Worm (Caenorhabditis elegans) whole organism, midembryonic: ENCODE results near the gene T19H12.6.
"Not testable (repeated sequence)": the region's sequence is repeated elsewhere in the genome, so short reads cannot be mapped to it uniquely, and the experiment has no call there.

ENCODE experiments used
- cog-1 ChIP-seq: sonication (generic microtip); optimal IDR thresholded peaks from 2 replicates; lab custom pipeline; 2016; ENCODE audit warnings: missing genetic modification characterization, missing compliant biosample characterization
- ref-1 ChIP-seq: fragments of 200-800 bp; sonication (Bioruptor generic); conservative IDR thresholded peaks from 2 replicates; pipeline ENCODE4 v1.3.6; 2022; ENCODE audit warnings: missing genetic modification reagents, missing genetic modification characterization, missing compliant biosample characterization
- ztf-29 ChIP-seq: fragments of 200-800 bp; sonication (Bioruptor generic); IDR thresholded peaks from 2 replicates; pipeline ENCODE4 v1.3.6; 2022; ENCODE audit warnings: missing genetic modification reagents, missing genetic modification characterization, missing compliant biosample characterization

DNA sequence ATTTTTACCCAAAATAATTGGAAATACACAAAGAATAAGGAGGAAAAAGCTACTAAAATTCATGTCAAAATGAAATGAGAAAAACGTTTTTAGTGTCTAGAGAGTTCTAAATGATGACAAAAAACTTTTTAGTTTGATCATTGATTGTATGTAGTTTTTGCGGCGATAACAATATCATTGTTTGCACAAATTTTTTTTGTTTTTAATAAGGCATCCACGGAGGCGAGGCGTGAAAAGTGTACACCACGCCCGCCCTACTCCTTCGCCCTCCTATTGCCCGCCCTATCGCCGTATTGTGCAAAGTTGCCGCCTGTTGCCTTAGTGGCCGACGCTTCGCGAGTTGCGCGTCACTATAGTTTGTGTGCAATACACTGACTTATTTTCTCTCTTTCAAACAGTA, 22.5 kb upstream of the T19H12.6 start, which contains the start of gene ugt-10:
- not testable (repeated sequence) for TF ChIP-seq ztf-29; ref-1 (GFP tag; lab: Robert Waterston, UW); cog-1 (tag; lab: Kevin White, UChicago)
